Worm (Caenorhabditis elegans) whole organism, L1 larva: Measurements from ENCODE around the gene ZK643.2.
A peak's percentile ranks its signal among the peaks of the same experiment; 100 is the strongest.

Experiments used
- C34B4.2 ChIP-seq: sonication (generic microtip); optimal IDR thresholded peaks from 2 replicates; lab custom pipeline; 2017; ENCODE audit warnings: mild to moderate bottlenecking, missing genetic modification characterization, missing compliant biosample characterization
- F16B12.6 ChIP-seq: fragments of 150-350 bp; optimal IDR thresholded peaks from 2 replicates; lab custom pipeline; 2014; ENCODE audit warnings: missing biosample characterization, missing genetic modification characterization
- aha-1 ChIP-seq: fragments of 150-350 bp; optimal IDR thresholded peaks from 2 replicates; lab custom pipeline; 2014; ENCODE audit warnings: missing biosample characterization, missing genetic modification characterization
- ama-1 ChIP-seq: fragments of 150-350 bp; optimal IDR thresholded peaks from 2 replicates; lab custom pipeline; 2014
- blmp-1 ChIP-seq: fragments of 150-350 bp; optimal IDR thresholded peaks from 2 replicates; lab custom pipeline; 2014; ENCODE audit warnings: missing biosample characterization, missing genetic modification characterization
- ceh-63 ChIP-seq: fragments of 200-800 bp; sonication (Bioruptor generic); optimal IDR thresholded peaks from 2 replicates; lab custom pipeline; 2018; ENCODE audit warnings: mild to moderate bottlenecking, missing genetic modification characterization, missing compliant biosample characterization
- ceh-8 ChIP-seq: fragments of 200-800 bp; sonication (Bioruptor generic); optimal IDR thresholded peaks from 2 replicates; lab custom pipeline; 2018; ENCODE audit warnings: mild to moderate bottlenecking, missing genetic modification characterization, moderate library complexity, missing compliant biosample characterization
- ceh-88 ChIP-seq: fragments of 200-800 bp; sonication (Bioruptor generic); IDR thresholded peaks from 2 replicates; pipeline ENCODE4 v1.3.6; 2022; ENCODE audit warnings: missing genetic modification characterization, missing compliant biosample characterization
- ceh-90 ChIP-seq: sonication (generic microtip); optimal IDR thresholded peaks from 2 replicates; lab custom pipeline; 2016; ENCODE audit warnings: missing genetic modification characterization, missing compliant biosample characterization
- ces-1 ChIP-seq: fragments of 150-350 bp; optimal IDR thresholded peaks from 2 replicates; lab custom pipeline; 2014; ENCODE audit warnings: missing biosample characterization, missing genetic modification reagents, missing genetic modification characterization
- efl-1 ChIP-seq, 4 experiments: fragments of 150-350 bp; optimal IDR thresholded peaks in 3 of 4; peaks in 1 of 4; 1 replicate in 1 of 4; 2 replicates in 3 of 4; lab custom pipeline; 2014; ENCODE audit warnings: missing biosample characterization in 2 of 4, missing genetic modification characterization in 2 of 4, missing genetic modification reagents in 2 of 4
- egl-27 ChIP-seq, 2 experiments: fragments of 150-350 bp in 1 of 2; sonication (generic microtip); optimal IDR thresholded peaks; 3 replicates each; lab custom pipeline; 2017 to 2018; ENCODE audit warnings: missing biosample characterization in 2 of 2, missing genetic modification characterization in 2 of 2, missing genetic modification reagents in 2 of 2
- elt-2 ChIP-seq: sonication (generic microtip); optimal IDR thresholded peaks from 2 replicates; lab custom pipeline; 2016; ENCODE audit warnings: missing genetic modification characterization, mild to moderate bottlenecking, inconsistent platforms, missing compliant biosample characterization, missing genetic modification reagents
- elt-3 ChIP-seq, 6 experiments: fragments of 150-350 bp in 1 of 6; sonication (generic microtip); optimal IDR thresholded peaks; 2 replicates each; lab custom pipeline; 2017 to 2018; ENCODE audit warnings: missing biosample characterization in 6 of 6, missing genetic modification characterization in 6 of 6, inconsistent platforms in 1 of 6
- fkh-4 ChIP-seq: sonication (generic microtip); optimal IDR thresholded peaks from 2 replicates; lab custom pipeline; 2016; ENCODE audit warnings: missing compliant biosample characterization, missing genetic modification characterization, borderline replicate concordance
- fos-1 ChIP-seq: fragments of 150-350 bp; optimal IDR thresholded peaks from 2 replicates; lab custom pipeline; 2014; ENCODE audit warnings: missing biosample characterization, missing genetic modification characterization
- hlh-17 ChIP-seq: fragments of 200-800 bp; sonication (Bioruptor generic); optimal IDR thresholded peaks from 2 replicates; lab custom pipeline; 2018; ENCODE audit warnings: missing genetic modification characterization, mild to moderate bottlenecking, missing compliant biosample characterization, moderate library complexity, borderline replicate concordance
- hlh-4 ChIP-seq: sonication (generic microtip); optimal IDR thresholded peaks from 2 replicates; lab custom pipeline; 2016; ENCODE audit warnings: mild to moderate bottlenecking, missing genetic modification characterization, missing compliant biosample characterization
- jun-1 ChIP-seq: fragments of 150-350 bp; optimal IDR thresholded peaks from 2 replicates; lab custom pipeline; 2014; ENCODE audit warnings: missing biosample characterization, missing genetic modification reagents, missing genetic modification characterization
- lin-13 ChIP-seq: fragments of 150-350 bp; optimal IDR thresholded peaks from 2 replicates; lab custom pipeline; 2014; ENCODE audit warnings: missing biosample characterization, missing genetic modification reagents, missing genetic modification characterization
- lin-15B ChIP-seq: fragments of 150-350 bp; sonication (generic microtip); optimal IDR thresholded peaks from 3 replicates; lab custom pipeline; 2014; ENCODE audit warnings: missing biosample characterization, missing genetic modification characterization
- lin-39 ChIP-seq: fragments of 150-350 bp; optimal IDR thresholded peaks from 2 replicates; lab custom pipeline; 2014; ENCODE audit warnings: missing biosample characterization, missing genetic modification reagents, missing genetic modification characterization
- lir-3 ChIP-seq: sonication (generic microtip); optimal IDR thresholded peaks from 2 replicates; lab custom pipeline; 2016; ENCODE audit warnings: mild to moderate bottlenecking, missing genetic modification characterization, moderate library complexity, missing compliant biosample characterization; ENCODE audit not compliant: poor library complexity
- lsy-2 ChIP-seq, 2 experiments: fragments of 150-350 bp; optimal IDR thresholded peaks; 2 replicates each; lab custom pipeline; 2014; ENCODE audit warnings: missing biosample characterization in 2 of 2, missing genetic modification characterization in 2 of 2
- mdl-1 ChIP-seq, 2 experiments: fragments of 150-350 bp; optimal IDR thresholded peaks; 2 replicates each; lab custom pipeline; 2014 to 2017; ENCODE audit warnings: missing biosample characterization in 2 of 2, missing genetic modification characterization in 2 of 2, inconsistent platforms in 1 of 2
- mef-2 ChIP-seq: fragments of 150-350 bp; optimal IDR thresholded peaks from 2 replicates; lab custom pipeline; 2014; ENCODE audit warnings: missing biosample characterization, missing genetic modification characterization
- nhr-11 ChIP-seq: fragments of 150-350 bp; optimal IDR thresholded peaks from 2 replicates; lab custom pipeline; 2014; ENCODE audit warnings: missing biosample characterization, missing genetic modification characterization
- nhr-19 ChIP-seq: fragments of 200-800 bp; sonication (Bioruptor generic); conservative IDR thresholded peaks from 2 replicates; pipeline ENCODE4 v1.3.6; 2022; ENCODE audit warnings: missing genetic modification characterization, missing compliant biosample characterization
- nhr-28 ChIP-seq: fragments of 150-350 bp; optimal IDR thresholded peaks from 2 replicates; lab custom pipeline; 2014; ENCODE audit warnings: missing biosample characterization, missing genetic modification characterization
- nhr-47 ChIP-seq: sonication (generic microtip); optimal IDR thresholded peaks from 2 replicates; lab custom pipeline; 2016; ENCODE audit warnings: mild to moderate bottlenecking, missing genetic modification characterization, moderate library complexity, missing compliant biosample characterization
- nhr-76 ChIP-seq: sonication (generic microtip); optimal IDR thresholded peaks from 2 replicates; lab custom pipeline; 2017; ENCODE audit warnings: missing biosample characterization, missing genetic modification characterization
- nhr-85 ChIP-seq: sonication (generic microtip); peaks from one replicate; lab custom pipeline; 2016; ENCODE audit warnings: missing genetic modification characterization, inconsistent platforms, missing compliant biosample characterization
- nhr-90 ChIP-seq: sonication (generic microtip); optimal IDR thresholded peaks from 2 replicates; lab custom pipeline; 2016; ENCODE audit warnings: mild to moderate bottlenecking, missing genetic modification characterization, missing compliant biosample characterization; ENCODE audit not compliant: poor library complexity
- pax-3 ChIP-seq: fragments of 200-800 bp; sonication (Bioruptor generic); optimal IDR thresholded peaks from 2 replicates; lab custom pipeline; 2018; ENCODE audit warnings: mild to moderate bottlenecking, missing genetic modification characterization, moderate library complexity, missing compliant biosample characterization
- pqm-1 ChIP-seq: sonication (generic microtip); optimal IDR thresholded peaks from 3 replicates; lab custom pipeline; 2017; ENCODE audit warnings: missing biosample characterization, missing genetic modification characterization
- rnt-1 ChIP-seq: sonication (generic microtip); optimal IDR thresholded peaks from 2 replicates; lab custom pipeline; 2016; ENCODE audit warnings: mild to moderate bottlenecking, missing genetic modification characterization, moderate library complexity, missing compliant biosample characterization
- skn-1 ChIP-seq: fragments of 150-350 bp; optimal IDR thresholded peaks from 2 replicates; lab custom pipeline; 2014; ENCODE audit warnings: missing biosample characterization, missing genetic modification characterization
- snpc-4 ChIP-seq: fragments of 150-350 bp; optimal IDR thresholded peaks from 2 replicates; lab custom pipeline; 2014; ENCODE audit warnings: missing biosample characterization, missing genetic modification characterization
- sox-4 ChIP-seq: sonication (generic microtip); optimal IDR thresholded peaks from 2 replicates; lab custom pipeline; 2016; ENCODE audit warnings: missing genetic modification characterization, missing compliant biosample characterization
- sup-37 ChIP-seq: fragments of 200-800 bp; sonication (Bioruptor generic); optimal IDR thresholded peaks from 2 replicates; lab custom pipeline; 2018; ENCODE audit warnings: mild to moderate bottlenecking, missing genetic modification characterization, missing compliant biosample characterization
- swsn-7 ChIP-seq: sonication (generic microtip); optimal IDR thresholded peaks from 2 replicates; lab custom pipeline; 2016; ENCODE audit warnings: missing genetic modification characterization, missing compliant biosample characterization
- unc-130 ChIP-seq: fragments of 150-350 bp; optimal IDR thresholded peaks from 2 replicates; lab custom pipeline; 2017; ENCODE audit warnings: missing biosample characterization, missing genetic modification characterization, inconsistent platforms
- unc-30 ChIP-seq: sonication (generic microtip); optimal IDR thresholded peaks from 2 replicates; lab custom pipeline; 2017; ENCODE audit warnings: missing biosample characterization, missing genetic modification characterization
- ztf-4 ChIP-seq: fragments of 150-350 bp; optimal IDR thresholded peaks from 2 replicates; lab custom pipeline; 2014; ENCODE audit warnings: missing biosample characterization, missing genetic modification characterization

The ZK643.2 gene

DNA sequence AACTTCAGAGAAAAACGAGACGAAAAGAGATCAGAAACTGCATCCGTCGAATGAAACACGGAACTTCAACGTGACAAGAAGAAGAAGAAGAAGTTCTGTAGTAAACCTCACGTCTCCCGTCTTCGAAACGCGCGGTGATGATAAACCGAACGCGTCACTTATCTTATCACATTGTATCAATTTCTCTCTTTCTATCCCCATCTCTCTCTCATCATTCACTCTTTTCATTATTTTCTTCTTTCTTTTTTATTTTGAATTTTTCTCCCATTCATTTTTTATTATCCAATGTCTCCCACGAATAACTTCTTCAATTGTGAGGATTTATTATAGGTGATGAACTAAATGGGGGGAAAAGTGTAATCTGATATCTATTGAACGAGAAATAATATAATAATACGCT, 30.5 kb downstream of the ZK643.2 start (continued):
- no peak for TF ChIP-seq fos-1
- TF ChIP-seq skn-1 (tag; lab: Kevin White, UChicago): peak; percentile 15
- TF ChIP-seq jun-1 (tag; lab: Kevin White, UChicago): no peak
- no peak for TF ChIP-seq unc-130 (tag; lab: Kevin White, UChicago)
- no peak for TF ChIP-seq nhr-11 (tag; lab: Kevin White, UChicago)
- no peak for TF ChIP-seq lin-39 (tag; lab: Kevin White, UChicago)
- no peak for TF ChIP-seq nhr-28 (tag; lab: Kevin White, UChicago)
- no peak for TF ChIP-seq fkh-4 (tag; lab: Kevin White, UChicago)
- 0 out of 2 replicates have a peak, but pooled peaks have one; percentile 4 for TF ChIP-seq nhr-19 (GFP tag; lab: Robert Waterston, UW)
- TF ChIP-seq aha-1 (tag; lab: Kevin White, UChicago): no peak
- TF ChIP-seq ceh-63 (GFP tag; lab: Kevin White, UChicago): no peak
- peak in 1 of 2 experiments; percentile 41 for TF ChIP-seq lsy-2 (tag; optimal IDR thresholded peaks at IDR 0.05; lab: Kevin White, UChicago)
- no peak for TF ChIP-seq lin-13 (GFP tag; lab: Kevin White, UChicago)
- TF ChIP-seq ztf-4 (tag; lab: Kevin White, UChicago): no peak
- no peak for TF ChIP-seq hlh-17 (GFP tag; lab: Kevin White, UChicago)
- TF ChIP-seq sup-37 (GFP tag; lab: Kevin White, UChicago): no peak
- peak in 1 of 2 experiments; percentile 55 for TF ChIP-seq mdl-1 (tag; optimal IDR thresholded peaks at IDR 0.05; lab: Kevin White, UChicago)
- TF ChIP-seq efl-1 (optimal IDR thresholded peaks at IDR 0.05; lab: Kevin White, UChicago): no peak
- peak in 1 of 2 experiments; percentile 39 for TF ChIP-seq efl-1 (GFP tag; optimal IDR thresholded peaks at IDR 0.05 in 1 of 2; lab: Kevin White, UChicago)
- no peak for TF ChIP-seq ceh-8 (GFP tag; lab: Kevin White, UChicago)
- TF ChIP-seq swsn-7 (tag; lab: Kevin White, UChicago): no peak
- TF ChIP-seq mef-2 (tag; lab: Kevin White, UChicago): no peak
- TF ChIP-seq ces-1 (GFP tag; lab: Kevin White, UChicago): no peak
- no peak for TF ChIP-seq elt-2 (tag; lab: Kevin White, UChicago)
- no peak for TF ChIP-seq ama-1 (lab: Kevin White, UChicago)
- TF ChIP-seq lin-15B (tag; lab: Kevin White, UChicago): no peak
- TF ChIP-seq nhr-76 (tag; lab: Kevin White, UChicago): no peak
- TF ChIP-seq C34B4.2 (tag; lab: Kevin White, UChicago): no peak
- no peak for TF ChIP-seq rnt-1 (tag; lab: Kevin White, UChicago)
- peak; percentile 93 to 100 (median 98) for TF ChIP-seq elt-3 (tag; optimal IDR thresholded peaks at IDR 0.05; lab: Kevin White, UChicago)
- TF ChIP-seq pqm-1 (tag; lab: Kevin White, UChicago): no peak
- TF ChIP-seq pax-3: peak; percentile 37
- no peak for TF ChIP-seq unc-30 (tag; lab: Kevin White, UChicago)
- TF ChIP-seq egl-27 (tag; optimal IDR thresholded peaks at IDR 0.05; lab: Kevin White, UChicago): no peak
- TF ChIP-seq nhr-90 (tag; lab: Kevin White, UChicago): no peak
- no peak for TF ChIP-seq snpc-4
- peak; percentile 88 for TF ChIP-seq nhr-85 (tag; lab: Kevin White, UChicago)
- TF ChIP-seq blmp-1 (tag; lab: Kevin White, UChicago): peak; percentile 85
- no peak for TF ChIP-seq ceh-90 (tag; lab: Kevin White, UChicago)
- TF ChIP-seq ceh-88 (GFP tag; lab: Robert Waterston, UW): no peak
- no peak for TF ChIP-seq sox-4
- TF ChIP-seq F16B12.6: no peak
- TF ChIP-seq lir-3: no peak
- no peak for TF ChIP-seq hlh-4 (tag; lab: Kevin White, UChicago)
- TF ChIP-seq nhr-47: no peak
